Worm (Caenorhabditis elegans) whole organism, young adult: ENCODE results near the gene ncx-3.
"Not testable (repeated sequence)": the region's sequence is repeated elsewhere in the genome, so short reads cannot be mapped to it uniquely, and the experiment has no call there.

Source experiments
- B0261.1 ChIP-seq: sonication (generic microtip); optimal IDR thresholded peaks from 2 replicates; lab custom pipeline; 2016; ENCODE audit warnings: mild to moderate bottlenecking, missing genetic modification characterization, moderate library complexity, missing compliant biosample characterization
- C06A6.2 ChIP-seq: fragments of 200-800 bp; sonication (Bioruptor generic); conservative IDR thresholded peaks from 2 replicates; pipeline ENCODE4 v1.3.6; 2022; ENCODE audit warnings: missing genetic modification characterization, missing compliant biosample characterization
- F23B12.7 ChIP-seq: sonication (generic microtip); optimal IDR thresholded peaks from 2 replicates; lab custom pipeline; 2017; ENCODE audit warnings: missing genetic modification characterization, mild to moderate bottlenecking, missing compliant biosample characterization, antibody characterized with exemption, moderate library complexity; ENCODE audit not compliant: insufficient read depth
- F57A8.1 ChIP-seq: fragments of 200-800 bp; sonication (Bioruptor generic); optimal IDR thresholded peaks from 2 replicates; lab custom pipeline; 2018; ENCODE audit warnings: mild to moderate bottlenecking, missing genetic modification characterization, moderate library complexity, missing compliant biosample characterization
- Y79H2A.3 ChIP-seq: fragments of 200-800 bp; sonication (Bioruptor generic); conservative IDR thresholded peaks from 2 replicates; pipeline ENCODE4 v1.3.6; 2022; ENCODE audit warnings: missing genetic modification reagents, missing genetic modification characterization, missing compliant biosample characterization
- ZK185.1 ChIP-seq: sonication (generic microtip); optimal IDR thresholded peaks from 2 replicates; lab custom pipeline; 2016; ENCODE audit warnings: mild to moderate bottlenecking, missing genetic modification characterization, missing compliant biosample characterization; ENCODE audit not compliant: poor library complexity, severe bottlenecking
- aptf-2 ChIP-seq: fragments of 200-800 bp; sonication (Bioruptor generic); conservative IDR thresholded peaks from 2 replicates; pipeline ENCODE4 v1.3.6; 2022; ENCODE audit warnings: missing genetic modification reagents, missing genetic modification characterization, missing compliant biosample characterization
- atf-7 ChIP-seq: sonication (generic microtip); optimal IDR thresholded peaks from 2 replicates; lab custom pipeline; 2017; ENCODE audit warnings: mild to moderate bottlenecking, missing genetic modification characterization, missing compliant biosample characterization
- attf-6 ChIP-seq: fragments of 200-800 bp; sonication (Bioruptor generic); IDR thresholded peaks from 2 replicates; pipeline ENCODE4 v1.3.6; 2022; ENCODE audit warnings: missing genetic modification reagents, missing genetic modification characterization, missing compliant biosample characterization
- bed-2 ChIP-seq: fragments of 200-800 bp; sonication (Bioruptor generic); IDR thresholded peaks from 2 replicates; pipeline ENCODE4 v1.3.6; 2022; ENCODE audit warnings: missing genetic modification reagents, missing genetic modification characterization, missing compliant biosample characterization
- ccch-3 ChIP-seq: fragments of 200-800 bp; sonication (Bioruptor generic); optimal IDR thresholded peaks from 2 replicates; lab custom pipeline; 2018; ENCODE audit warnings: mild to moderate bottlenecking, missing genetic modification characterization, missing compliant biosample characterization
- cebp-1 ChIP-seq, 2 experiments: fragments of 200-800 bp in 1 of 2; sonication (Bioruptor generic) in 1 of 2; sonication (generic microtip) in 1 of 2; IDR thresholded peaks in 1 of 2; optimal IDR thresholded peaks in 1 of 2; 2 replicates each; pipeline versions ENCODE4 v1.3.6 to Lab custom; 2017 to 2022; ENCODE audit warnings: missing compliant biosample characterization in 2 of 2, missing genetic modification characterization in 2 of 2, mild to moderate bottlenecking in 1 of 2, missing genetic modification reagents in 1 of 2, moderate library complexity in 1 of 2
- cebp-2 ChIP-seq: fragments of 200-800 bp; sonication (Bioruptor generic); IDR thresholded peaks from 2 replicates; pipeline ENCODE4 v1.3.6; 2022; ENCODE audit warnings: missing genetic modification characterization, missing compliant biosample characterization
- ceh-79 ChIP-seq: sonication (generic microtip); optimal IDR thresholded peaks from 2 replicates; lab custom pipeline; 2017; ENCODE audit warnings: mild to moderate bottlenecking, missing genetic modification characterization, missing compliant biosample characterization
- chd-7 ChIP-seq: sonication (generic microtip); optimal IDR thresholded peaks from 2 replicates; lab custom pipeline; 2016; ENCODE audit warnings: mild to moderate bottlenecking, missing genetic modification characterization, moderate library complexity, missing compliant biosample characterization
- efl-1 ChIP-seq: fragments of 150-350 bp; optimal IDR thresholded peaks from 2 replicates; lab custom pipeline; 2014; ENCODE audit warnings: missing biosample characterization, missing genetic modification reagents, missing genetic modification characterization
- egl-44 ChIP-seq: fragments of 200-800 bp; sonication (Bioruptor generic); IDR thresholded peaks from 2 replicates; pipeline ENCODE4 v1.3.6; 2022; ENCODE audit warnings: missing genetic modification reagents, missing genetic modification characterization, missing compliant biosample characterization
- fkh-3 ChIP-seq: sonication (generic microtip); optimal IDR thresholded peaks from 2 replicates; lab custom pipeline; 2016; ENCODE audit warnings: mild to moderate bottlenecking, missing genetic modification characterization, missing compliant biosample characterization
- lsy-27 ChIP-seq: sonication (generic microtip); optimal IDR thresholded peaks from 2 replicates; lab custom pipeline; 2017; ENCODE audit warnings: missing genetic modification characterization, mild to moderate bottlenecking, missing compliant biosample characterization, antibody characterized with exemption, missing genotype, borderline replicate concordance; ENCODE audit not compliant: insufficient read depth
- madf-10 ChIP-seq: sonication (generic microtip); optimal IDR thresholded peaks from 2 replicates; lab custom pipeline; 2016; ENCODE audit warnings: mild to moderate bottlenecking, missing genetic modification characterization, missing compliant biosample characterization
- madf-3 ChIP-seq: fragments of 200-800 bp; sonication (Bioruptor generic); IDR thresholded peaks from 2 replicates; pipeline ENCODE4 v1.3.6; 2022; ENCODE audit warnings: missing genetic modification reagents, missing genetic modification characterization, missing compliant biosample characterization
- nfyb-1 ChIP-seq: fragments of 200-800 bp; sonication (Bioruptor generic); IDR thresholded peaks from 2 replicates; pipeline ENCODE4 v1.3.6; 2022; ENCODE audit warnings: missing genetic modification reagents, missing genetic modification characterization, missing compliant biosample characterization
- nhr-120 ChIP-seq: fragments of 200-800 bp; sonication (Bioruptor generic); IDR thresholded peaks from 2 replicates; pipeline ENCODE4 v1.3.6; 2022; ENCODE audit warnings: missing genetic modification characterization, missing compliant biosample characterization
- nhr-27 ChIP-seq: fragments of 200-800 bp; sonication (Bioruptor generic); optimal IDR thresholded peaks from 2 replicates; lab custom pipeline; 2018; ENCODE audit warnings: mild to moderate bottlenecking, missing genetic modification characterization, moderate library complexity, missing compliant biosample characterization
- nhr-80 ChIP-seq: sonication (generic microtip); optimal IDR thresholded peaks from 2 replicates; lab custom pipeline; 2016; ENCODE audit warnings: missing genetic modification characterization, missing compliant biosample characterization
- repo-1 ChIP-seq: sonication (generic microtip); optimal IDR thresholded peaks from 2 replicates; lab custom pipeline; 2017; ENCODE audit warnings: mild to moderate bottlenecking, missing genetic modification characterization, missing compliant biosample characterization
- rpc-1 ChIP-seq, 2 experiments: fragments of 150-350 bp in 1 of 2; sonication (generic microtip) in 1 of 2; optimal IDR thresholded peaks; 2 replicates each; lab custom pipeline; 2014 to 2018; ENCODE audit warnings: missing biosample characterization in 1 of 2, missing genetic modification characterization in 1 of 2, missing genetic modification reagents in 1 of 2, missing genotype in 1 of 2
- sea-2 ChIP-seq: fragments of 200-800 bp; sonication (Bioruptor generic); IDR thresholded peaks from 2 replicates; pipeline ENCODE4 v1.3.6; 2022; ENCODE audit warnings: missing genetic modification characterization, missing compliant biosample characterization
- tbp1 ChIP-seq: fragments of 200-800 bp; sonication (Bioruptor generic); optimal IDR thresholded peaks from 2 replicates; lab custom pipeline; 2018; ENCODE audit warnings: mild to moderate bottlenecking, missing genetic modification characterization, missing compliant biosample characterization
- tlf-1 ChIP-seq: fragments of 200-800 bp; sonication (Bioruptor generic); optimal IDR thresholded peaks from 2 replicates; lab custom pipeline; 2018; ENCODE audit warnings: mild to moderate bottlenecking, missing genetic modification characterization, missing compliant biosample characterization
- unc-130 ChIP-seq: sonication (generic microtip); optimal IDR thresholded peaks from 2 replicates; lab custom pipeline; 2016; ENCODE audit warnings: missing genetic modification reagents, missing genetic modification characterization, missing compliant biosample characterization
- ztf-25 ChIP-seq: fragments of 200-800 bp; sonication (Bioruptor generic); IDR thresholded peaks from 2 replicates; pipeline ENCODE4 v1.3.6; 2022; ENCODE audit warnings: missing genetic modification reagents, missing genetic modification characterization, missing compliant biosample characterization

Gene ncx-3

DNA sequence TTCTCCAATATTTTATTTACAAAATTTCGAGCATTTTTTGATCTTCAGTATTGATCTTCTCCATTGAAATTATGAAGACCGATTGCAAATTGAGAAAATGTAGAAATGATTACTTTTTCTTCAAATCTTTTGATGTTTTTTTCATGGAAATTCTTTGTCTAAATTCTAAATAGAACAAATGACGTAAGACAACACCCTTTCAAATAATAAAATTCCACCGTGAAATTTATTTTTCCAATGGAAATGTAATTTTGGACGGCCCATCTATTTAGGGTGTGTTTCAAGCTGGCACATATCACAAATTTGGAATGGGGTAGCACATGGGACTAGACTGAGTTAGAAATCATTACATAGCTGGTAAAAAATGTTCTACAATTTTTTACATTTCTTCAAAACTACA is 35.3 kb downstream of the ncx-3 start, which contains the start of gene T25B9.2:
Gene T25B9.2 (minus strand): TSS at position 101 of the 400 bp plus-strand sequence.
- not testable (repeated sequence) for TF ChIP-seq aptf-2 (GFP tag; lab: Robert Waterston, UW); attf-6 (GFP tag; lab: Robert Waterston, UW); nhr-120

- TF ChIP-seq ceh-79 = no peak
- TF ChIP-seq C06A6.2 (GFP tag; lab: Robert Waterston, UW) = no peak
- no peak for TF ChIP-seq rpc-1 (optimal IDR thresholded peaks at IDR 0.05; lab: Kevin White, UChicago)
- no peak for TF ChIP-seq rpc-1 (tag; optimal IDR thresholded peaks at IDR 0.05; lab: Kevin White, UChicago)
- no peak for TF ChIP-seq nhr-27 (tag; lab: Kevin White, UChicago)
- TF ChIP-seq B0261.1 (tag; lab: Kevin White, UChicago) = no peak
- no peak for TF ChIP-seq ccch-3 (GFP tag; lab: Kevin White, UChicago)
- TF ChIP-seq atf-7 (tag; lab: Kevin White, UChicago) = no peak
- no peak for TF ChIP-seq repo-1 (tag; lab: Kevin White, UChicago)
- no peak for TF ChIP-seq madf-3 (GFP tag; lab: Robert Waterston, UW)
- TF ChIP-seq egl-44 (GFP tag; lab: Robert Waterston, UW) = no peak
- no peak for TF ChIP-seq ztf-25 (GFP tag; lab: Robert Waterston, UW)
- no peak for TF ChIP-seq Y79H2A.3 (GFP tag; lab: Robert Waterston, UW)
Observed at ce11 chrIV:10754685-10755084, 38.2 kb downstream of the ncx-3 start, which contains the start of gene T25B9.5. TSS of gene T25B9.5 (minus strand) at chrIV:10754785.

- TF ChIP-seq efl-1 (GFP tag; lab: Kevin White, UChicago) = no peak
- no peak for TF ChIP-seq ZK185.1 (tag; lab: Kevin White, UChicago)
- no peak for TF ChIP-seq chd-7 (tag; lab: Kevin White, UChicago)
- TF ChIP-seq nfyb-1 (GFP tag; lab: Robert Waterston, UW) = no peak
Observed at ce11 chrIV:10757616-10758193, 41.3 kb downstream of the ncx-3 start, which contains the start of the genes T25B9.4 and T25B9.6. TSS of gene T25B9.4 (minus strand) at chrIV:10757716. TSS of gene T25B9.6 (plus strand) at chrIV:10758143.

ce11 chrIV:10761344-10761743 is 44.9 kb downstream of the ncx-3 start, which contains the start of gene ugt-54:
TSS of gene ugt-54 (plus strand) at chrIV:10761698.
- no peak for TF ChIP-seq F57A8.1 (GFP tag; lab: Kevin White, UChicago)
- TF ChIP-seq tbp1 (GFP tag; lab: Kevin White, UChicago) = peak; percentile 10
- TF ChIP-seq cebp-1 (GFP tag; IDR thresholded peaks at IDR 0.05; lab: Robert Waterston, UW) = no peak
- TF ChIP-seq cebp-1 (tag; optimal IDR thresholded peaks at IDR 0.05; lab: Kevin White, UChicago) = no peak
- peak; percentile 81 for TF ChIP-seq nhr-80 (tag; lab: Kevin White, UChicago)
- no peak for TF ChIP-seq fkh-3 (tag; lab: Kevin White, UChicago)
- TF ChIP-seq bed-2 = no peak
- TF ChIP-seq unc-130 (GFP tag; lab: Kevin White, UChicago) = no peak
- TF ChIP-seq tlf-1 = peak; percentile 12

DNA sequence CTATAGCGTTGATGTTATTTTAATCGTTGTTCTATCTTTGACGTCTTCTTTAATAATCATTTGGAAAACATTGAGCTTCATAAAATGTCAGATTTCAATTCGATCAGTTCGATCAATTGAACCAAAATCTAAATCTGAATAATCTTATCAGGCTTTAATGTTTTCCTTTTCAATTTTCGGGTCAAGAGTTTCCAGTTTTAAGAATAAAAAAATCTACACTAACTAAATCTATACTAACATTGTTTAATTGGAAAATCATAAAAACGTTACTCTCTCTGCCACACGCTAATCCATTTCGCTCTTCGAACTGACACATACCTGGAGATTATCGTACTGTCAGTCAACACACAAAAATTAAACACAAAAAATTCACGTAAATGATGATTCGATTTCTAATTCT is 47.8 kb downstream of the ncx-3 start, which contains the start of gene T25B9.11:
Gene T25B9.11 (plus strand): TSS at position 301 of the 400 bp plus-strand sequence.
- TF ChIP-seq cebp-2 (GFP tag; lab: Robert Waterston, UW) (no peak), nhr-80 (tag; lab: Kevin White, UChicago) (peak; percentile 32)

DNA sequence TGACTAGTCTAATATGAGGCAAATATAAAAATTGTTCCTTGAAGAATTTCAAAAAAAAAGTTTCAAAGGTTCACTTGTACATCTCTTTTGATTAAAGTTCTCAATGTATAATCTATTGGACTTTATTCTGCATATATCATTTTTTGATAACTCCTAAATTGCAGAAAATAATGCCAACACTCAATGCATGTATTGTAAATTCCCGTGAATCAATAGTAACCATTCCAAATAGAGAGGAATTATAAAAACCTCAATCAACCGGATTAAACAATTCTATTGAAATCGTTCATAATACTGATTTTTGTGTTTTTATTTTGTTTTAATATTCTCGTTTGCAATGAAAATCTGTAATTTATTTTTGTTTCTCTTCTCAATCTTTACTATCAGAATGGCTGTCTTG is 48.6 kb downstream of the ncx-3 start, which contains the start of gene T25B9.12:
Gene T25B9.12 (plus strand): TSS at position 301 of the 400 bp plus-strand sequence.
- no peak for TF ChIP-seq F23B12.7 (tag; lab: Kevin White, UChicago)
- TF ChIP-seq madf-10 = no peak
- no peak for TF ChIP-seq F57A8.1 (GFP tag; lab: Kevin White, UChicago)
- TF ChIP-seq sea-2 = no peak
- no peak for TF ChIP-seq attf-6 (GFP tag; lab: Robert Waterston, UW)
- no peak for TF ChIP-seq lsy-27 (tag; lab: Kevin White, UChicago)
